Worm (Caenorhabditis elegans): ENCODE measurements around the gene ZK1128.3.

ce11 chrIII:10156269-10156668 lies 37.6 kb upstream of the ZK1128.3 start:
- TF ChIP-seq klf-2 (GFP tag; conservative IDR thresholded peaks at IDR 0.05) (no peak), T22C8.4 (GFP tag; IDR thresholded peaks at IDR 0.05) (no peak), cog-1 (tag; optimal IDR thresholded peaks at IDR 0.05) (no peak), ztf-23 (GFP tag; IDR thresholded peaks at IDR 0.05) (no peak), ref-1 (GFP tag; conservative IDR thresholded peaks at IDR 0.05) (no peak), med-1 (GFP tag; optimal IDR thresholded peaks at IDR 0.05; ENCODE audit: insufficient read depth) (no peak), tab-1 (GFP tag; IDR thresholded peaks at IDR 0.05) (no peak), flt-1 (GFP tag; IDR thresholded peaks at IDR 0.05) (no peak), ztf-29 (GFP tag; IDR thresholded peaks at IDR 0.05) (no peak)

Data from whole organism, midembryonic.